Fruit fly (Drosophila melanogaster): ENCODE data around the gene toc.

DNA sequence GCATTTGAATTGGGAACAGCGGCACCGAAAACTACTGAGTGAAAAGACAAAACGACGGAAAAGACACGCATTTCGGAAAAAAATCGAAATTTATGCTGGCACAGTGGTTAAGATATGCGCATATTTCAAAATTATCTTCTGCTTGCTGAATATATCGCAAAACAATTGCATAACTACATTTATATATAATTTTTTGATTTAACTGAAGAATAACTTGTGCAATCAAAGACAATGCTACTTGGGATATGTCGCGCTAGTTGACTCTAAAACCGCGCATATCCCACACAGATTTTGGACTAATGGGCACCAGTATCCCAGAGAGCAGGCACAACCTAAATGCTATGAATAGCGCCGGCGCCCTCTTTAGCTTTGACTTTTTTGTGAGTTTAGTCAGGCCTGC is 43.8 kb downstream of the toc start:
- TF ChIP-seq Myc (optimal IDR thresholded peaks at IDR 0.05) (no peak), Sin3A (optimal IDR thresholded peaks at IDR 0.05) (no peak), h (optimal IDR thresholded peaks at IDR 0.05) (no peak), ttk (optimal IDR thresholded peaks at IDR 0.05) (no peak)

Data from Kc167 (cell line).